Worm (Caenorhabditis elegans) whole organism, mixed stage, embryonic: ENCODE measurements around the gene acbp-4.

Experiments used
- bed-3 ChIP-seq: fragments of 200-800 bp; sonication (Bioruptor generic); optimal IDR thresholded peaks from 3 replicates; lab custom pipeline; 2018; ENCODE audit warnings: mild to moderate bottlenecking, missing genetic modification characterization, moderate library complexity, missing compliant biosample characterization
- blmp-1 ChIP-seq: fragments of 150-350 bp; optimal IDR thresholded peaks from 2 replicates; lab custom pipeline; 2014; ENCODE audit warnings: missing biosample characterization, missing genetic modification characterization
- elt-1 ChIP-seq: sonication (generic microtip); optimal IDR thresholded peaks from 2 replicates; lab custom pipeline; 2017; ENCODE audit warnings: missing genetic modification characterization, mild to moderate bottlenecking, missing compliant biosample characterization, antibody characterized with exemption, moderate library complexity, borderline replicate concordance; ENCODE audit not compliant: insufficient read depth
- elt-3 ChIP-seq: fragments of 150-350 bp; optimal IDR thresholded peaks from 2 replicates; lab custom pipeline; 2014; ENCODE audit warnings: missing biosample characterization, missing genetic modification characterization
- lin-32 ChIP-seq: fragments of 200-800 bp; sonication (Bioruptor generic); optimal IDR thresholded peaks from 2 replicates; lab custom pipeline; 2018; ENCODE audit warnings: mild to moderate bottlenecking, missing genetic modification characterization, missing compliant biosample characterization
- lsy-2 ChIP-seq: fragments of 150-350 bp; optimal IDR thresholded peaks from 2 replicates; lab custom pipeline; 2014; ENCODE audit warnings: missing biosample characterization, missing genetic modification characterization
- mab-5 ChIP-seq: fragments of 150-350 bp; optimal IDR thresholded peaks from 2 replicates; lab custom pipeline; 2014; ENCODE audit warnings: missing biosample characterization, missing genetic modification characterization
- mep-1 ChIP-seq: fragments of 150-350 bp; optimal IDR thresholded peaks from 2 replicates; lab custom pipeline; 2017; ENCODE audit warnings: missing biosample characterization, missing genetic modification reagents, missing genetic modification characterization, inconsistent platforms
- nhr-12 ChIP-seq: fragments of 150-350 bp; optimal IDR thresholded peaks from 2 replicates; lab custom pipeline; 2014; ENCODE audit warnings: missing biosample characterization, missing genetic modification characterization
- nhr-237 ChIP-seq: fragments of 150-350 bp; optimal IDR thresholded peaks from 2 replicates; lab custom pipeline; 2014; ENCODE audit warnings: missing biosample characterization, missing genetic modification characterization
- nhr-76 ChIP-seq: sonication (generic microtip); optimal IDR thresholded peaks from 2 replicates; lab custom pipeline; 2017; ENCODE audit warnings: missing biosample characterization, missing genetic modification characterization
- snpc-4 ChIP-seq: fragments of 150-350 bp; optimal IDR thresholded peaks from 2 replicates; lab custom pipeline; 2014; ENCODE audit warnings: missing biosample characterization, missing genetic modification characterization
- ztf-11 ChIP-seq: fragments of 150-350 bp; optimal IDR thresholded peaks from 2 replicates; lab custom pipeline; 2014; ENCODE audit warnings: missing biosample characterization, missing genetic modification characterization

DNA sequence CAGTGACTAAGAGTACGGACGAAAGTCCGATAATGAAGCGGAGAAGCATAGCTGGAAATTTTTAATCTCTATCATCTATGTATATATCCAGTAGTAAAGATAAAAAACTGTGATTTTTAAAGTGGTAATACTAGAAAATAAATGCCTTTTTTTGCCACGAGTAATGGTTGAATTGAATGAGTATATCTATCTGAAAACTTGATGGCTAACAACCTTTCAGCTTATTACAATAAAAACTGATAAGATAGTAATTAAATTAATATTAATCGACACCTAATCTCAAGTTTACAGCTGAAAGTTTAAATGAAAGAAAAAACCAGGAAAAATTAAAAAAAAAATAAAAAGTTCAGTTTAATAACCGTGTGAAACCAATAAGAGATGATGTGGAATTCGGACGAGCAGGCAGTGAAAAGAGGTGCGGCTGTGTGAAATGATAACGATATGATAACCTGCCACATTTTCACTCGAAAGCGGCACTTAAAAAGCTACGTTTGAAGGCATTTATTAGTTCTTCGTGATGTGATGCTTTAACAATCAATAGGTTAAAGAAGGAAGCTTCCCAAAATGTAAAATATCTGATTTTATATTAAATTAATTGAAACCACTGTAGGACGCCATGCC is 6.1 kb upstream of the acbp-4 start, which contains the start of gene nspg-6:
- TF ChIP-seq mab-5 (tag; lab: Kevin White, UChicago) (no peak), ztf-11 (no peak), mep-1 (tag; lab: Kevin White, UChicago) (no peak), lsy-2 (no peak), nhr-12 (tag; lab: Kevin White, UChicago) (no peak), elt-1 (no peak), nhr-76 (no peak), blmp-1 (tag; lab: Kevin White, UChicago) (no peak), elt-3 (no peak), nhr-237 (tag; lab: Kevin White, UChicago) (no peak), lin-32 (no peak), bed-3 (GFP tag; lab: Kevin White, UChicago) (no peak), snpc-4 (tag; lab: Kevin White, UChicago) (no peak)
